Fruit fly (Drosophila melanogaster) S2 (cell line): ENCODE data around the gene Klc.

Source experiments
- CG8478 ChIP-seq: fragments of >200 bp; optimal IDR thresholded peaks from 2 replicates; lab custom pipeline; 2018
- CTCF ChIP-seq, 2 experiments: fragments of >200 bp; optimal IDR thresholded peaks; 2 replicates each; lab custom pipeline; 2018

- TF ChIP-seq CG8478 (lab: Kevin White, UChicago): no peak
- no peak for TF ChIP-seq CTCF (optimal IDR thresholded peaks at IDR 0.05; lab: Kevin White, UChicago)
Measured at dm6 chr3L:12706456-12706855, 43.4 kb downstream of the Klc start.
